Fruit fly (Drosophila melanogaster): ENCODE measurements around the gene Lam.

DNA sequence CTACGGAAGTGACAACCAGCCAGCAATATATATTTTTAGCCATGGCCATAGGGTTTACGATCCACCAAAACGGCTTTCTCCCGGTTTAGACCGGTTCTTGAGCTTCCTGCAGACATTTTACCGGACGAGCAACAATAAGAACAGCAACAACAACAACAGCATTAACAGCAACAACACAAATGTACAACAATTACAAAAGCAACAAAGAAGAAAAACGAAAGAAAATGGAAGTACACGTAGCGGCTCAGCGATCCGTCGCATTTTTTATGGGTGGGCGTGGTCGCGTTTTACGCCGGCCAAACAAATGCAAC is 3.9 kb downstream of the Lam start:
- TF ChIP-seq Abd-B (GFP tag; optimal IDR thresholded peaks at IDR 0.05) (no peak), CG32264 (GFP tag; optimal IDR thresholded peaks at IDR 0.05) (no peak)

All from whole organism, wandering third instar larva.